Fruit fly (Drosophila melanogaster): ENCODE results near the gene CG6576.

dm6 chr3L:8725252-8725651 is 30.5 kb upstream of the CG6576 start:
- no peak for TF ChIP-seq CG12236 (GFP tag; optimal IDR thresholded peaks at IDR 0.05)
- TF ChIP-seq Nf-YB (GFP tag; optimal IDR thresholded peaks at IDR 0.05) = no peak
- TF ChIP-seq Nf-YA (GFP tag; IDR thresholded peaks at IDR 0.05) = no peak
- TF ChIP-seq Optix (GFP tag; IDR thresholded peaks at IDR 0.05) = no peak
- no peak for TF ChIP-seq ind (GFP tag; optimal IDR thresholded peaks at IDR 0.05)
- TF ChIP-seq Jarid2 (GFP tag; optimal IDR thresholded peaks at IDR 0.05) = no peak
- no peak for TF ChIP-seq Sry-δ (GFP tag; optimal IDR thresholded peaks at IDR 0.05)
- TF ChIP-seq CG2889 (GFP tag; IDR thresholded peaks at IDR 0.05) = no peak
- TF ChIP-seq ATbp (GFP tag; optimal IDR thresholded peaks at IDR 0.05) = no peak
- no peak for TF ChIP-seq Atf3 (GFP tag; optimal IDR thresholded peaks at IDR 0.05)
- TF ChIP-seq Dp (GFP tag; optimal IDR thresholded peaks at IDR 0.05) = no peak
